Fruit fly (Drosophila melanogaster) whole organism, adult: ENCODE data around the gene CG12084.

ENCODE experiments used
- CG14711 ChIP-seq: fragments of 200-800 bp; sonication (Bioruptor generic); optimal IDR thresholded peaks from 2 replicates; lab custom pipeline; 2018; ENCODE audit warnings: missing biosample characterization, mild to moderate bottlenecking, missing genetic modification characterization, moderate library complexity
- CG33017 ChIP-seq: fragments of 200-800 bp; sonication (Bioruptor generic); optimal IDR thresholded peaks from 2 replicates; lab custom pipeline; 2018; ENCODE audit warnings: missing biosample characterization, mild to moderate bottlenecking, missing genetic modification characterization, moderate library complexity
- CG5204 ChIP-seq: fragments of 200-800 bp; sonication (Bioruptor generic); optimal IDR thresholded peaks from 2 replicates; lab custom pipeline; 2016; ENCODE audit warnings: missing biosample characterization, missing genetic modification characterization
- CG7045 ChIP-seq: fragments of 200-800 bp; sonication (Bioruptor generic); optimal IDR thresholded peaks from 2 replicates; lab custom pipeline; 2017; ENCODE audit warnings: missing biosample characterization, mild to moderate bottlenecking, missing genetic modification characterization
- Crg-1 ChIP-seq: fragments of 200-800 bp; sonication (Bioruptor generic); optimal IDR thresholded peaks from 2 replicates; lab custom pipeline; 2016; ENCODE audit warnings: missing biosample characterization, missing genetic modification characterization
- bab1 ChIP-seq: fragments of 200-800 bp; sonication (Bioruptor generic); optimal IDR thresholded peaks from 3 replicates; lab custom pipeline; 2019; ENCODE audit warnings: missing biosample characterization, mild to moderate bottlenecking, missing genetic modification characterization, moderate library complexity
- kay ChIP-seq: fragments of 200-800 bp; sonication (Bioruptor generic); peaks from one replicate; lab custom pipeline; 2016; ENCODE audit warnings: missing biosample characterization, missing genetic modification characterization, borderline replicate concordance
- tj ChIP-seq: fragments of 200-800 bp; sonication (Bioruptor generic); optimal IDR thresholded peaks from 3 replicates; lab custom pipeline; 2017; ENCODE audit warnings: missing biosample characterization, mild to moderate bottlenecking, missing genetic modification characterization, moderate library complexity

- TF ChIP-seq tj (GFP tag; lab: Kevin White, UChicago) (no peak), Crg-1 (GFP tag; lab: Kevin White, UChicago) (no peak), bab1 (no peak), CG5204 (no peak), kay (GFP tag; lab: Kevin White, UChicago) (no peak), CG33017 (tag; lab: Kevin White, UChicago) (no peak), CG14711 (tag; lab: Kevin White, UChicago) (no peak), CG7045 (no peak)
Measured at dm6 chr3L:1464465-1464864, 32.0 kb downstream of the CG12084 start.
